Worm (Caenorhabditis elegans): ENCODE measurements around the gene F57E7.4.

F57E7.4 gene

DNA sequence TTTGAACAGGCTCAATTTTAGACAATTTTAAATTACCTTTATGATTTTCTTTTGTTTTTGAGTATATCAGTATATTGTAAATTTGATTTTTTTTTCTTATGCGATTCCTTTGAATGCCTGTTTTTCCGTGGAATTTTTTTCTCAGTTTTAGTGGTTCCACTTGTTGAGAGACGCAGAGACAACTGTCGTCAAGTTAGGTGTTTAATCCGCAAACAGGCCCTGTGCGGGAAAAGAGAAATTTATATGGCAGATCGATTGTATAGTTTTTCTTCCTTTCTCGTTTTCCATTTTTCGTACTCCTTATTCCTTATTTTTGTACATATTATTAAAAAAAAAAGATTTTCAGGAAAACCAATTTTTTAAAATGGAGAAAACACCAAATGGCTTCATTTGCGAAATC lies 18.2 kb upstream of the F57E7.4 start, which contains the start of gene F36D3.1 (continued):
- no peak for TF ChIP-seq lir-3 (tag; optimal IDR thresholded peaks at IDR 0.05; ENCODE audit: poor library complexity)
- peak; percentile 45 for TF ChIP-seq lin-13 (GFP tag; optimal IDR thresholded peaks at IDR 0.05)
- TF ChIP-seq mep-1 (tag; optimal IDR thresholded peaks at IDR 0.05), result peak; percentile 68
- TF ChIP-seq efl-1 (optimal IDR thresholded peaks at IDR 0.05), result peak; percentile 91 to 92
- peak; percentile 88 to 99 for TF ChIP-seq efl-1 (GFP tag; optimal IDR thresholded peaks at IDR 0.05 in 1 of 2)
- no peak for TF ChIP-seq isw-1 (GFP tag; IDR thresholded peaks at IDR 0.05)
- TF ChIP-seq nhr-90 (tag; optimal IDR thresholded peaks at IDR 0.05; ENCODE audit: poor library complexity), result peak; percentile 15
- no peak for TF ChIP-seq aha-1 (tag; optimal IDR thresholded peaks at IDR 0.05)
- TF ChIP-seq nhr-47 (tag; optimal IDR thresholded peaks at IDR 0.05), result peak; percentile 58
- peak; percentile 64 for TF ChIP-seq snu-23 (GFP tag; optimal IDR thresholded peaks at IDR 0.05)
- TF ChIP-seq nhr-20 (tag; optimal IDR thresholded peaks at IDR 0.05), result peak; percentile 22

DNA sequence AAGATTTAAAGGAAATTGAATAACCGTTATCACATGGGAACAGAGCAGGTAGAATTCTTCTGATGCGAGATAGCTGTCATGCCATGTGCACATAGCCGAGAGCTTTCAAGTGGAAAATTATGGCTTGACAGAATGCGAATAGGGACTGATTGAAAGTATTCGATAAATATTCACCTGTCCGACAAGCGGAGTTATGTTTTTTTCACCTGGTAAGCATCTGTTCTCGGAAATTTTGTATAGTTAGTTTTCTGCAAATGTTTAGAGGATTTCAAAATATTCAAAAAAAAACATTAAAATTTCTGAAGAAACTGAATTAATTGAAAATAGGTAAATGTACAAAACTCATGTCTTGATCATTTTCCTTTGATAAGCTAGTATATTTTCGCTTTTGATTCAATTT lies 16.7 kb upstream of the F57E7.4 start, which contains the start of gene srh-136:
Gene srh-136, minus strand, starts transcription at position 93 of the 400 bp plus-strand sequence.
- TF ChIP-seq alr-1 (tag; optimal IDR thresholded peaks at IDR 0.05; ENCODE audit: borderline replicate concordance) (no peak), snpc-4 (tag; optimal IDR thresholded peaks at IDR 0.05) (no peak), fkh-8 (tag; optimal IDR thresholded peaks at IDR 0.05) (peak; percentile 4), swsn-7 (tag; optimal IDR thresholded peaks at IDR 0.05) (no peak), ztf-11 (tag; optimal IDR thresholded peaks at IDR 0.05) (no peak), nhr-20 (tag; optimal IDR thresholded peaks at IDR 0.05) (no peak), hlh-4 (tag; optimal IDR thresholded peaks at IDR 0.05) (peak; percentile 93), ets-5 (GFP tag; IDR thresholded peaks at IDR 0.05) (no peak), aha-1 (tag; optimal IDR thresholded peaks at IDR 0.05) (no peak), egl-13 (tag; optimal IDR thresholded peaks at IDR 0.05) (no peak), nhr-77 (tag; optimal IDR thresholded peaks at IDR 0.05) (no peak), isw-1 (GFP tag; IDR thresholded peaks at IDR 0.05) (no peak), rnt-1 (tag; optimal IDR thresholded peaks at IDR 0.05) (no peak), fkh-4 (tag; optimal IDR thresholded peaks at IDR 0.05; ENCODE audit: borderline replicate concordance) (no peak), Y116A8C.19 (tag; optimal IDR thresholded peaks at IDR 0.05; ENCODE audit: borderline replicate concordance) (no peak), blmp-1 (tag; optimal IDR thresholded peaks at IDR 0.05) (no peak)

DNA sequence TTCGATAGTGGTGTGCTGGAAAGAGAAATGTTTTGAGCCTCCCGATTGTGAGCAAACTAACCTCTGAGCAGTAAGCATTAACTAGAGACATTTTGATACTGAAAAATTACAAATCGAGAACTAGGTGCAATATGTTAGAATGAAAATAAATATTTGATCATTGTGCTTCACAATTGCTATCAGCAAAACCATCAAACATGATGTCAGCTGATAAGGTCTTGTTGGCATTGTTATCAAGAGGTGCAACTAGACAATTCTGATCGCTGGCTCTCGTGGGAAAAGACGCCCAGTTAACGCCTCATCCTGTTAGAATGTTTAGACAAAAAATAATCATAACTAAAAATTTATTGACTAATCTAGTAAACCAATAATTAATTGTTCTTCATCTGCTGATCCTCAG lies 13.5 kb upstream of the F57E7.4 start, which contains the start of gene comt-2:
Gene comt-2, minus strand, starts transcription at position 131 of the 400 bp plus-strand sequence.
- no peak for TF ChIP-seq hlh-4 (tag; optimal IDR thresholded peaks at IDR 0.05)
- TF ChIP-seq elt-2 (tag; optimal IDR thresholded peaks at IDR 0.05), result peak; percentile 80
- peak in 1 of 2 experiments; percentile 26 for TF ChIP-seq lin-35 (GFP tag; optimal IDR thresholded peaks at IDR 0.05)
- TF ChIP-seq ama-1 (optimal IDR thresholded peaks at IDR 0.05), result no peak
- TF ChIP-seq nhr-76 (tag; optimal IDR thresholded peaks at IDR 0.05), result no peak
- peak; percentile 25 for TF ChIP-seq nhr-20 (tag; optimal IDR thresholded peaks at IDR 0.05)
- no peak for TF ChIP-seq pqm-1 (tag; optimal IDR thresholded peaks at IDR 0.05)
- no peak for TF ChIP-seq fos-1 (tag; optimal IDR thresholded peaks at IDR 0.05)

DNA sequence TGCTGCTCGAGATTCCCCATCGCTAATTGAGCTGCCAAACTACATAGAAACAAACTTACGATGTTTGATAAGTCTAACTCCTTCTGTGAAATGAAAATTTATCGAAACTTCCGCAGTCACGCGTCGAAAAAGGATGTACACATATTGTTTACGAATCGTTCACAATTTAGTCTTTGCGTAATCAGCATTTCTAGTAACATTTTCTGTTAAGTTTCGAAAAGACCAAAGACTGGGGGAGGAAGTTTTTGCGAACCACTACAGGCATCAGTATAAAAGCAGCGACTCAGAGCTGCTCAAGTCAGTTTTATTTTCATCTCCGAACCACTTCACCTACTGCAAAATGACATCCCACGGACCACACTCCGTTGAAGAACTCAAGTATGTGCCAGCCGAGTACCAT lies 7.4 kb upstream of the F57E7.4 start, which contains the start of gene sqst-4:
Gene sqst-4, plus strand, starts transcription at position 301 of the 400 bp plus-strand sequence.
- no peak for TF ChIP-seq nhr-12 (tag; optimal IDR thresholded peaks at IDR 0.05)
- no peak for TF ChIP-seq C04F5.9 (tag; optimal IDR thresholded peaks at IDR 0.05)
- no peak for TF ChIP-seq nhr-11 (tag; optimal IDR thresholded peaks at IDR 0.05)
- TF ChIP-seq hlh-4 (tag; optimal IDR thresholded peaks at IDR 0.05), result no peak
- TF ChIP-seq nhr-20 (tag; optimal IDR thresholded peaks at IDR 0.05), result no peak
- TF ChIP-seq mef-2 (tag; optimal IDR thresholded peaks at IDR 0.05), result no peak

DNA sequence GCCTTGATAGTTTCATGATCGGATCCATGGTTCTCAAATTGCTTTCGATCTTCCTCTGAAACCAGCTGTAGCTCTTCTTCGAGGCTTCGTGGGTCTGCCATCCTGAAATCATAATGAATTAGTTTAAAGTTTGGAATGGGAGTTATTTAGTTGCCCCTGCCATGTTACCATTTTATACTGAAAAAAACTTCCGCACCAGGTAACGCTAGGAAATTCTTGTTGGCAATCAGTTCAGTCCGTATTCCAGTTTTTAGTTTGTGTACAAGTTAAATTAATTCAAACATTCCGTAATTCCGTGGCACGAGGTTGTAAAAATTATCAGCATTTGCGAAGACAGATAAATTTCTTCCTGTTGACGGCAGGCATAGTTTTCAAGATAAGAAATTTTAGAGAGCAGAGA lies 6.7 kb upstream of the F57E7.4 start, which contains the start of gene Y32B12A.5:
Gene Y32B12A.5, minus strand, starts transcription at position 101 of the 400 bp plus-strand sequence.
- no peak for TF ChIP-seq rnt-1 (tag; optimal IDR thresholded peaks at IDR 0.05)
- TF ChIP-seq snu-23 (GFP tag; optimal IDR thresholded peaks at IDR 0.05), result no peak

Measured in whole organism, L1 larva.